Fruit fly (Drosophila melanogaster): ENCODE results near the gene Tango14.

Tango14 gene

DNA sequence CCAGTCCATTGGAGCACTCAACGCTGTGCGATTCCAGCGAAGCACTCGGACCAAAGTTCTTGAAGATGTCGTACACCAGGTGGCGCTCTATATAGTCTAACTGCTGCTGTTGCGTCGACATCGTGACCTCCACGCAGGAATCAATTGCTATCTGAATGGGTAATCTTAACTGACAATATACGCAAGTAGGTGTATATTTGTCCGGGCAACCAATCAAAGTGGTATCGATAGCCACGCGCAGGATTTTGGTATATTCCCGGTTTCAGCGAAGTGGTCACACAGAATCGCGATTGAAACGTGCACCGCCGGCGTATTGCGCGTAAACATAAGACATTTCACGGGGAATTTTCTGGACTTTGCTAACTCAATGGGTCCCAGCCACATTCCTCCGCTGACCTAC is 25.3 kb downstream of the Tango14 start, which contains the start of the genes CG5126 and Tgt (continued):
- TF ChIP-seq CG17385 (GFP tag; optimal IDR thresholded peaks at IDR 0.05): no peak
- peak; percentile 55 for TF ChIP-seq MESR4 (GFP tag; optimal IDR thresholded peaks at IDR 0.05)
- TF ChIP-seq Elba2 (GFP tag; optimal IDR thresholded peaks at IDR 0.05): no peak
- TF ChIP-seq Dip3 (GFP tag; optimal IDR thresholded peaks at IDR 0.05): no peak
- peak; percentile 86 for TF ChIP-seq CTCF (GFP tag; optimal IDR thresholded peaks at IDR 0.05)
- peak; percentile 70 for TF ChIP-seq BEAF-32 (GFP tag; optimal IDR thresholded peaks at IDR 0.05)
- peak; percentile 66 for TF ChIP-seq Dp (GFP tag; optimal IDR thresholded peaks at IDR 0.05)
- no peak for TF ChIP-seq gsb (GFP tag; IDR thresholded peaks at IDR 0.05)
- peak; percentile 56; the same call in 1 of the 3 replicates for TF ChIP-seq CG6791 (GFP tag; IDR thresholded peaks at IDR 0.05; ENCODE audit: partially characterized antibody)
- TF ChIP-seq da (GFP tag; optimal IDR thresholded peaks at IDR 0.05): no peak
- 0 out of 3 replicates have a peak, but pooled peaks have one; percentile 35 for TF ChIP-seq vnd (GFP tag; IDR thresholded peaks at IDR 0.05; ENCODE audit: partially characterized antibody)
- no peak for TF ChIP-seq Hr78 (GFP tag; optimal IDR thresholded peaks at IDR 0.05)
- peak; percentile 74 for TF ChIP-seq pzg (GFP tag; optimal IDR thresholded peaks at IDR 0.05)
- no peak for TF ChIP-seq CG34376 (GFP tag; optimal IDR thresholded peaks at IDR 0.05)
- no peak for TF ChIP-seq CG4730 (GFP tag; IDR thresholded peaks at IDR 0.05)
- no peak for TF ChIP-seq HLH3B (GFP tag; IDR thresholded peaks at IDR 0.05)
- no peak for TF ChIP-seq Hr3 (GFP tag; optimal IDR thresholded peaks at IDR 0.05)
- no peak for TF ChIP-seq cwo (GFP tag; optimal IDR thresholded peaks at IDR 0.05)
- no peak for TF ChIP-seq CG4424 (GFP tag; optimal IDR thresholded peaks at IDR 0.05)
- no peak for TF ChIP-seq Jarid2 (GFP tag; optimal IDR thresholded peaks at IDR 0.05)
- TF ChIP-seq Atf6 (GFP tag; IDR thresholded peaks at IDR 0.05): no peak
- no peak for TF ChIP-seq CG17612 (GFP tag; IDR thresholded peaks at IDR 0.05)
- TF ChIP-seq CG6654 (GFP tag; optimal IDR thresholded peaks at IDR 0.05): no peak
- TF ChIP-seq bbx (GFP tag; IDR thresholded peaks at IDR 0.05; ENCODE audit: partially characterized antibody): peak; percentile 55; the same call in 1 of the 2 replicates
- peak; percentile 89 for TF ChIP-seq CG3995 (GFP tag; optimal IDR thresholded peaks at IDR 0.05)
- TF ChIP-seq CG17186 (GFP tag; optimal IDR thresholded peaks at IDR 0.05): peak; percentile 45
- TF ChIP-seq lilli (GFP tag; optimal IDR thresholded peaks at IDR 0.05): no peak
- TF ChIP-seq gro (GFP tag; optimal IDR thresholded peaks at IDR 0.05): no peak
- peak; percentile 63 for TF ChIP-seq ftz-f1 (GFP tag; optimal IDR thresholded peaks at IDR 0.05)
- no peak for TF ChIP-seq trem (tag; optimal IDR thresholded peaks at IDR 0.05)
- peak; percentile 63 for TF ChIP-seq CG9797 (GFP tag; optimal IDR thresholded peaks at IDR 0.05)
- TF ChIP-seq E2f2 (GFP tag; IDR thresholded peaks at IDR 0.05): peak; percentile 70
- no peak for TF ChIP-seq sr (GFP tag; IDR thresholded peaks at IDR 0.05)
- TF ChIP-seq CG14014 (GFP tag; IDR thresholded peaks at IDR 0.05): no peak
- TF ChIP-seq ci (GFP tag; IDR thresholded peaks at IDR 0.05): no peak
- TF ChIP-seq sima (GFP tag; optimal IDR thresholded peaks at IDR 0.05): no peak
- no peak for TF ChIP-seq CG18619 (GFP tag; optimal IDR thresholded peaks at IDR 0.05)
- no peak for TF ChIP-seq CG15011 (GFP tag; optimal IDR thresholded peaks at IDR 0.05)
- TF ChIP-seq hb (GFP tag; IDR thresholded peaks at IDR 0.05; ENCODE audit: partially characterized antibody): peak; percentile 69; the same call in 1 of the 3 replicates
- TF ChIP-seq jumu (GFP tag; optimal IDR thresholded peaks at IDR 0.05): no peak
- TF ChIP-seq fd96Cb (tag; optimal IDR thresholded peaks at IDR 0.05): no peak
- no peak for TF ChIP-seq H15 (GFP tag; IDR thresholded peaks at IDR 0.05)
- TF ChIP-seq ranshi (GFP tag; IDR thresholded peaks at IDR 0.05): no peak
- no peak for TF ChIP-seq CG42726 (GFP tag; IDR thresholded peaks at IDR 0.05; ENCODE audit: partially characterized antibody)
- TF ChIP-seq CG31388 (GFP tag; optimal IDR thresholded peaks at IDR 0.05): no peak
- TF ChIP-seq amos (GFP tag; IDR thresholded peaks at IDR 0.05; ENCODE audit: partially characterized antibody): peak; percentile 67; the same call in 1 of the 2 replicates
- TF ChIP-seq CG34422 (GFP tag; IDR thresholded peaks at IDR 0.05): peak; percentile 65; the same call in 1 of the 3 replicates
- no peak for TF ChIP-seq CG8478 (optimal IDR thresholded peaks at IDR 0.05)
- no peak for TF ChIP-seq CG2202 (tag; optimal IDR thresholded peaks at IDR 0.05)
- TF ChIP-seq CG7963 (GFP tag; IDR thresholded peaks at IDR 0.05; ENCODE audit: partially characterized antibody): peak; percentile 47; the same call in 2 of the 3 replicates
- peak; percentile 5; the same call in 1 of the 2 replicates for TF ChIP-seq ato (GFP tag; IDR thresholded peaks at IDR 0.05; ENCODE audit: partially characterized antibody)
